Worm (Caenorhabditis elegans): ENCODE data around the gene rpl-36.

The rpl-36 gene

DNA sequence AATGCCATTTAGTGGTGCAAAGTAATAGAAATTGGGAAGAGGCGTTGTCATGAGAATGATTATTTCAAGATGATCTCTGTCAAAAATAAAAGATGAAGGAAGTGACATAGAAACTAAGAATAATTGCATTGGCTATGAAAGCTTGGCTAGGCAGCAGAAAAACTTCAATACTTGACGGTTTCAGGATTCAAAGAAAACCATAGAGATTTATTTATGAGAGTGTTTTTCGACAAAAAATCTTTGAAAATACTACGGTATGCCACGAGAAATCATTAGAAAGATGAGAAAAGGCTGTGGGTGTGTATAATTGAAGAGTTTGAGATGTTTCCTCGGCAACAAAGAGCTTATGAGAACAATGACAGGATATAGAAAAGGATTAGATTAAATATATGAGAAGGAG lies 5.4 kb downstream of the rpl-36 start, which contains the start of gene F37C12.14:
Gene F37C12.14, minus strand, starts transcription at position 101 of the 400 bp plus-strand sequence.
- TF ChIP-seq nhr-23 (tag; optimal IDR thresholded peaks at IDR 0.05), result no peak

ce11 chrIII:7188300-7189052 lies 8.4 kb downstream of the rpl-36 start, which contains the start of the genes F37C12.21 and F37C12.10:
TSS of gene F37C12.21 (plus strand) at chrIII:7188357.
TSS of gene F37C12.10 (minus strand) at chrIII:7188384.
- TF ChIP-seq unc-55 (GFP tag; optimal IDR thresholded peaks at IDR 0.05), result no peak
- TF ChIP-seq fos-1 (tag; optimal IDR thresholded peaks at IDR 0.05), result peak; percentile 59
- TF ChIP-seq gmeb-1 (tag; optimal IDR thresholded peaks at IDR 0.05), result no peak
- TF ChIP-seq F13H6.1 (tag; optimal IDR thresholded peaks at IDR 0.05), result no peak

DNA sequence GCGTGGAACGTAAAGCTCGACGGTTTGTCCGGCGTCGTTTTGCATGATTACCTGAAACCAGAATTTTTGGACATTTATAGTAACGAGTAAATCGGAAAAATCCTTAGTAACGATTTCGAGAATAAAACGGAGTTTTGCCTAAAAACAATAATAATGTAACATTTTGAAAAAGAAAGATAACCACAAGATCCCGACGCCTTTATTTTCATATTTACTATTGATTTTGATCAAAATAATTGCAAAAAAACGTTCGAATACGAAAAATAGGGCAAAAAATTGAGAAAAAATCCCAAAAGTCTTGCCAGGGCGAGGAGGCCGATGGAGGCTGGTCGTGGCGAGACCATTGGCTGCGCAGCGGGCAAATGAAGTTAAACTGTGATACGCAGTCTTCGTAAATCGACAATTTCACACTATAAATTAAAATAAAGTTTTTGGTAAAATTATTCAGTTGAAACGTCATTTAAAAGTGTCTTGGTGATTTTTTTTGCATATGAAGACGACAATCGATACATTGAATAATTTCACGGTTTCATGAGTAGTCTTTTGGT lies 9.6 kb downstream of the rpl-36 start, which contains the start of gene rps-21:
Gene rps-21, minus strand, starts transcription at position 51 of the 548 bp plus-strand sequence.
- TF ChIP-seq nhr-6 (tag; optimal IDR thresholded peaks at IDR 0.05), result peak; percentile 44
- TF ChIP-seq alr-1 (tag; optimal IDR thresholded peaks at IDR 0.05), result no peak
- TF ChIP-seq nhr-11 (tag; optimal IDR thresholded peaks at IDR 0.05), result no peak
- TF ChIP-seq lin-39 (tag; optimal IDR thresholded peaks at IDR 0.05), result no peak
- peak; percentile 79 for TF ChIP-seq crh-2 (tag; optimal IDR thresholded peaks at IDR 0.05)
- TF ChIP-seq snpc-4 (tag; optimal IDR thresholded peaks at IDR 0.05), result peak; percentile 59
- TF ChIP-seq nhr-237 (tag; optimal IDR thresholded peaks at IDR 0.05), result no peak
- TF ChIP-seq peb-1 (tag; optimal IDR thresholded peaks at IDR 0.05), result no peak
- TF ChIP-seq mbf-1 (tag; optimal IDR thresholded peaks at IDR 0.05), result no peak
- no peak for TF ChIP-seq skn-1 (tag; optimal IDR thresholded peaks at IDR 0.05)
- TF ChIP-seq nhr-21 (tag; optimal IDR thresholded peaks at IDR 0.05), result peak; percentile 57
- TF ChIP-seq elt-1 (tag; optimal IDR thresholded peaks at IDR 0.05), result no peak
- no peak for TF ChIP-seq Y55F3AM.14 (GFP tag; optimal IDR thresholded peaks at IDR 0.05)
- no peak for TF ChIP-seq ama-1 (optimal IDR thresholded peaks at IDR 0.05)
- no peak for TF ChIP-seq elt-3 (tag; optimal IDR thresholded peaks at IDR 0.05)
- TF ChIP-seq dmd-4 (tag; optimal IDR thresholded peaks at IDR 0.05), result no peak
- TF ChIP-seq nhr-23 (tag; optimal IDR thresholded peaks at IDR 0.05), result no peak
- peak; percentile 85 for TF ChIP-seq R02D3.7 (tag; optimal IDR thresholded peaks at IDR 0.05)
- peak; percentile 91 for TF ChIP-seq lin-13 (GFP tag; optimal IDR thresholded peaks at IDR 0.05)
- TF ChIP-seq zag-1 (tag; optimal IDR thresholded peaks at IDR 0.05), result peak; percentile 38
- no peak for TF ChIP-seq nhr-12 (tag; optimal IDR thresholded peaks at IDR 0.05)
- peak; percentile 80 for TF ChIP-seq lin-11 (tag; optimal IDR thresholded peaks at IDR 0.05)
- no peak for TF ChIP-seq ztf-11 (tag; optimal IDR thresholded peaks at IDR 0.05)
- TF ChIP-seq nhr-129 (tag; optimal IDR thresholded peaks at IDR 0.05), result peak; percentile 70
- TF ChIP-seq nhr-10 (tag; optimal IDR thresholded peaks at IDR 0.05), result no peak
- peak; percentile 87 for TF ChIP-seq C34F6.9 (tag; optimal IDR thresholded peaks at IDR 0.05)
- TF ChIP-seq ceh-82 (tag; optimal IDR thresholded peaks at IDR 0.05), result no peak
- peak; percentile 43 for TF ChIP-seq blmp-1 (tag; optimal IDR thresholded peaks at IDR 0.05; ENCODE audit: insufficient read depth)
- TF ChIP-seq ztf-1 (GFP tag; conservative IDR thresholded peaks at IDR 0.05), result no peak
- TF ChIP-seq gmeb-1 (tag; optimal IDR thresholded peaks at IDR 0.05), result peak; percentile 82
- TF ChIP-seq aly-2 (tag; optimal IDR thresholded peaks at IDR 0.05), result no peak
- TF ChIP-seq ztf-4 (tag; optimal IDR thresholded peaks at IDR 0.05), result no peak
- TF ChIP-seq lsy-2 (tag; optimal IDR thresholded peaks at IDR 0.05), result peak; percentile 84 to 93
- peak; percentile 94 for TF ChIP-seq unc-55 (GFP tag; optimal IDR thresholded peaks at IDR 0.05)
- TF ChIP-seq sma-9 (GFP tag; optimal IDR thresholded peaks at IDR 0.05), result peak; percentile 67
- no peak for TF ChIP-seq sma-9 (tag; optimal IDR thresholded peaks at IDR 0.05)
- TF ChIP-seq mab-5 (tag; optimal IDR thresholded peaks at IDR 0.05), result peak; percentile 46
- peak; percentile 37 for TF ChIP-seq ceh-16 (tag; optimal IDR thresholded peaks at IDR 0.05)
- TF ChIP-seq nhr-77 (tag; optimal IDR thresholded peaks at IDR 0.05), result peak; percentile 46
- TF ChIP-seq egl-27 (tag; optimal IDR thresholded peaks at IDR 0.05), result peak; percentile 73
- no peak for TF ChIP-seq unc-39 (tag; optimal IDR thresholded peaks at IDR 0.05)
- TF ChIP-seq F13H6.1 (tag; optimal IDR thresholded peaks at IDR 0.05), result peak; percentile 58
- peak; percentile 66 for TF ChIP-seq fos-1 (tag; optimal IDR thresholded peaks at IDR 0.05)
- TF ChIP-seq ZK546.5 (tag; optimal IDR thresholded peaks at IDR 0.05), result peak; percentile 74
- peak; percentile 84 for TF ChIP-seq sma-3 (GFP tag; optimal IDR thresholded peaks at IDR 0.05)
- peak; percentile 79 for TF ChIP-seq nhr-25 (tag; optimal IDR thresholded peaks at IDR 0.05)
- TF ChIP-seq sem-4 (tag; optimal IDR thresholded peaks at IDR 0.05), result peak; percentile 46
- peak in 1 of 2 experiments; percentile 17 for TF ChIP-seq mdl-1 (tag; optimal IDR thresholded peaks at IDR 0.05)
- no peak for TF ChIP-seq unc-62 (GFP tag; optimal IDR thresholded peaks at IDR 0.05)
